Fruit fly (Drosophila melanogaster): ENCODE results near the gene Mnr.

Mnr gene

dm6 chrX:21241796-21242208 is 39.2 kb downstream of the Mnr start (continued):
- TF ChIP-seq CG12744 (GFP tag; optimal IDR thresholded peaks at IDR 0.05): no peak
- TF ChIP-seq Sry-δ (GFP tag; optimal IDR thresholded peaks at IDR 0.05): no peak
- no peak for TF ChIP-seq CG12155 (GFP tag; optimal IDR thresholded peaks at IDR 0.05)
- TF ChIP-seq Poxn (GFP tag; IDR thresholded peaks at IDR 0.05): no peak
- TF ChIP-seq mirr (GFP tag; optimal IDR thresholded peaks at IDR 0.05): peak; percentile 65
- no peak for TF ChIP-seq E2f1 (GFP tag; IDR thresholded peaks at IDR 0.05)
- no peak for TF ChIP-seq CG8765 (GFP tag; IDR thresholded peaks at IDR 0.05)
- no peak for TF ChIP-seq CTCF (GFP tag; optimal IDR thresholded peaks at IDR 0.05)

dm6 chrX:21231829-21232228 is 49.1 kb downstream of the Mnr start:
- TF ChIP-seq CG9932 (GFP tag; IDR thresholded peaks at IDR 0.05) (no peak), CG1832 (GFP tag; optimal IDR thresholded peaks at IDR 0.05) (peak; percentile 16), CG4854 (GFP tag; optimal IDR thresholded peaks at IDR 0.05) (no peak), Dip3 (GFP tag; optimal IDR thresholded peaks at IDR 0.05) (no peak), Bdp1 (GFP tag; optimal IDR thresholded peaks at IDR 0.05) (peak; percentile 92), CG16813 (GFP tag; IDR thresholded peaks at IDR 0.05; ENCODE audit: partially characterized antibody) (peak; percentile 30; the same call in 1 of the 3 replicates), bowl (GFP tag; IDR thresholded peaks at IDR 0.05) (no peak), Scr (GFP tag; IDR thresholded peaks at IDR 0.05; ENCODE audit: partially characterized antibody) (no peak), CG4282 (GFP tag; optimal IDR thresholded peaks at IDR 0.05) (no peak)

- TF ChIP-seq pho (GFP tag; optimal IDR thresholded peaks at IDR 0.05) (no peak), Drgx (GFP tag; IDR thresholded peaks at IDR 0.05) (no peak), CG2678 (tag; optimal IDR thresholded peaks at IDR 0.05) (peak; percentile 17), sens (GFP tag) (peak; percentile 70), Med (GFP tag) (peak; percentile 55), CG10431 (GFP tag; optimal IDR thresholded peaks at IDR 0.05) (no peak), CG17361 (GFP tag; IDR thresholded peaks at IDR 0.05) (no peak), row (GFP tag; IDR thresholded peaks at IDR 0.05) (0 out of 3 replicates have a peak, but pooled peaks have one; percentile 15)
These were observed 54.6 kb downstream of the Mnr start for dm6 chrX:21226373-21226772.

dm6 chrX:21217578-21217977 is 63.4 kb downstream of the Mnr start, which contains the start of gene CG32523:
TSS of gene CG32523 (plus strand) at chrX:21217878.
- TF ChIP-seq NfI (GFP tag; optimal IDR thresholded peaks at IDR 0.05) (no peak), CG15601 (tag; optimal IDR thresholded peaks at IDR 0.05) (no peak), ewg (GFP tag; optimal IDR thresholded peaks at IDR 0.05) (no peak), CG32772 (GFP tag; IDR thresholded peaks at IDR 0.05) (no peak)

DNA sequence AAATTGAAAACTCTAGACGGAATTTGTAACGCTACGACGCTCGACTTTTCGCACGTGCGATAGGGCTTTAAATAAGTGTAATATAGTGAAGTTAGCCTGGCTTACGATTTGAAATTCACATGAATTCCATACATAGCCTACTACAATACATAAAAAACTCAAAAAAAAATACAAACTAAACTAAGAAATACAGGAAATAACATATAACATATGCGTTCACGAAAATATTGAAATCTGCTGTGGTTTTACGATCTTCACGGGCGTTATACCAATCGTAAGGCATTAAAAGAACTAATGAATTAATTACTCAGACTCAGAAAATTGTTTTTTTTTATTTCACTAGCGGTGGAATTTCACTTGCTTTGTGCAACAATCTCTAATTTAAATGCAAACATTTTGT is 77.7 kb downstream of the Mnr start, which contains the start of gene CG1724:
Gene CG1724, minus strand, starts transcription at position 101 of the 400 bp plus-strand sequence.
- TF ChIP-seq sna (GFP tag; IDR thresholded peaks at IDR 0.05; ENCODE audit: partially characterized antibody) (no peak), tin (GFP tag; optimal IDR thresholded peaks at IDR 0.05) (no peak), Oaz (GFP tag; IDR thresholded peaks at IDR 0.05) (no peak), emc (GFP tag; optimal IDR thresholded peaks at IDR 0.05) (no peak), tna (GFP tag; IDR thresholded peaks at IDR 0.05; ENCODE audit: partially characterized antibody) (no peak), CG17385 (GFP tag; optimal IDR thresholded peaks at IDR 0.05) (no peak), dpn (GFP tag; optimal IDR thresholded peaks at IDR 0.05) (no peak), CG7839 (tag; optimal IDR thresholded peaks at IDR 0.05) (no peak), CG17186 (GFP tag; optimal IDR thresholded peaks at IDR 0.05) (no peak)

Measured in whole organism, embryonic.